Fruit fly (Drosophila melanogaster) whole organism, embryonic: ENCODE measurements around the gene CG5644.
A peak's percentile ranks its signal among the peaks of the same experiment; 100 is the strongest.

Experiments used
- Atf-2 ChIP-seq: fragments of 200-800 bp; sonication (Bioruptor generic); optimal IDR thresholded peaks from 2 replicates; lab custom pipeline; 2016; ENCODE audit warnings: missing biosample characterization, missing genetic modification characterization
- CG10654 ChIP-seq: fragments of 200-800 bp; sonication (Bioruptor generic); optimal IDR thresholded peaks from 2 replicates; lab custom pipeline; 2016; ENCODE audit warnings: missing biosample characterization, missing genetic modification characterization
- CG12219 ChIP-seq: fragments of 200-800 bp; sonication (Bioruptor generic); optimal IDR thresholded peaks from 3 replicates; lab custom pipeline; 2018; ENCODE audit warnings: missing biosample characterization, mild to moderate bottlenecking, missing genetic modification characterization
- CG12299 ChIP-seq: fragments of 200-800 bp; sonication (Bioruptor generic); optimal IDR thresholded peaks from 2 replicates; lab custom pipeline; 2018; ENCODE audit warnings: missing biosample characterization, mild to moderate bottlenecking, missing genetic modification characterization
- CG12391 ChIP-seq: fragments of 200-800 bp; sonication (Bioruptor generic); optimal IDR thresholded peaks from 3 replicates; lab custom pipeline; 2018; ENCODE audit warnings: missing biosample characterization, mild to moderate bottlenecking, missing genetic modification characterization, moderate library complexity
- CG13123 ChIP-seq: fragments of 200-800 bp; sonication (Bioruptor generic); optimal IDR thresholded peaks from 2 replicates; lab custom pipeline; 2016; ENCODE audit warnings: missing biosample characterization, missing genetic modification characterization
- CG15011 ChIP-seq: fragments of 200-800 bp; sonication (Bioruptor generic); optimal IDR thresholded peaks from 3 replicates; lab custom pipeline; 2018; ENCODE audit warnings: missing biosample characterization, mild to moderate bottlenecking, missing genetic modification characterization
- CG16779 ChIP-seq: fragments of 200-800 bp; sonication (Bioruptor generic); IDR thresholded peaks from 2 replicates; pipeline ENCODE4 v1.3.6; 2022; ENCODE audit warnings: missing biosample characterization, missing genetic modification characterization
- CG17328 ChIP-seq: fragments of 200-800 bp; sonication (Bioruptor generic); IDR thresholded peaks from 2 replicates; pipeline ENCODE4 v1.3.6; 2022; ENCODE audit warnings: missing biosample characterization, missing genetic modification characterization
- CG18262 ChIP-seq: fragments of 200-800 bp; optimal IDR thresholded peaks from 3 replicates; lab custom pipeline; 2019; ENCODE audit warnings: missing biosample characterization, mild to moderate bottlenecking, missing genetic modification characterization, moderate library complexity
- CG2712 ChIP-seq: fragments of 200-800 bp; optimal IDR thresholded peaks from 3 replicates; lab custom pipeline; 2019; ENCODE audit warnings: missing biosample characterization, mild to moderate bottlenecking, missing genetic modification characterization, moderate library complexity
- CG2875 ChIP-seq: fragments of 200-800 bp; sonication (Bioruptor generic); optimal IDR thresholded peaks from 2 replicates; lab custom pipeline; 2017; ENCODE audit warnings: missing biosample characterization, mild to moderate bottlenecking, missing genetic modification characterization, missing genetic modification reagents
- CG4360 ChIP-seq: fragments of 200-800 bp; sonication (Bioruptor generic); IDR thresholded peaks from 2 replicates; pipeline ENCODE4 v1.3.6; 2022; ENCODE audit warnings: missing biosample characterization, missing genetic modification characterization
- CG43689 ChIP-seq: fragments of 200-800 bp; sonication (Bioruptor generic); IDR thresholded peaks from 2 replicates; pipeline ENCODE4 v1.3.6; 2022; ENCODE audit warnings: missing biosample characterization, missing genetic modification characterization
- CG4730 ChIP-seq: fragments of 200-800 bp; sonication (Bioruptor generic); IDR thresholded peaks from 2 replicates; pipeline ENCODE4 v1.3.6; 2022; ENCODE audit warnings: missing biosample characterization, missing genetic modification characterization
- CG5180 ChIP-seq: fragments of 200-800 bp; sonication (Bioruptor generic); optimal IDR thresholded peaks from 3 replicates; lab custom pipeline; 2017; ENCODE audit warnings: missing biosample characterization, missing genetic modification characterization, mild to moderate bottlenecking, moderate library complexity, missing genetic modification reagents
- CG7372 ChIP-seq: fragments of 200-800 bp; sonication (Bioruptor generic); IDR thresholded peaks from 2 replicates; pipeline ENCODE4 v1.3.6; 2022; ENCODE audit warnings: missing biosample characterization, missing genetic modification characterization
- CG7745 ChIP-seq: fragments of 200-800 bp; sonication (Bioruptor generic); optimal IDR thresholded peaks from 2 replicates; lab custom pipeline; 2018; ENCODE audit warnings: missing biosample characterization, mild to moderate bottlenecking, missing genetic modification characterization, moderate library complexity
- CG7928 ChIP-seq: fragments of 200-800 bp; sonication (Bioruptor generic); optimal IDR thresholded peaks from 2 replicates; lab custom pipeline; 2017; ENCODE audit warnings: missing biosample characterization, mild to moderate bottlenecking, missing genetic modification characterization
- Dbx ChIP-seq: fragments of 200-800 bp; sonication (Bioruptor generic); IDR thresholded peaks from 3 replicates; pipeline ENCODE4 v1.3.6; 2022; ENCODE audit warnings: missing biosample characterization, missing genetic modification characterization
- Deaf1 ChIP-seq: fragments of 200-800 bp; optimal IDR thresholded peaks from 3 replicates; lab custom pipeline; 2019; ENCODE audit warnings: missing biosample characterization, mild to moderate bottlenecking, missing genetic modification characterization, moderate library complexity
- Doc2 ChIP-seq: fragments of 200-800 bp; sonication (Bioruptor generic); IDR thresholded peaks from 2 replicates; pipeline ENCODE4 v1.3.6; 2022; ENCODE audit warnings: missing biosample characterization, missing genetic modification characterization
- HmgD ChIP-seq: fragments of 200-800 bp; sonication (Bioruptor generic); optimal IDR thresholded peaks from 3 replicates; lab custom pipeline; 2016; ENCODE audit warnings: missing biosample characterization, missing genetic modification characterization
- Hmr ChIP-seq: fragments of 200-800 bp; sonication (Bioruptor generic); optimal IDR thresholded peaks from 3 replicates; lab custom pipeline; 2017; ENCODE audit warnings: mild to moderate bottlenecking, missing biosample characterization, missing genetic modification reagents, missing genetic modification characterization
- Hsf ChIP-seq: fragments of 200-800 bp; sonication (Bioruptor generic); optimal IDR thresholded peaks from 3 replicates; lab custom pipeline; 2016; ENCODE audit warnings: missing biosample characterization, missing genetic modification characterization
- Nf-YB ChIP-seq: fragments of 200-800 bp; sonication (Bioruptor generic); optimal IDR thresholded peaks from 3 replicates; lab custom pipeline; 2019; ENCODE audit warnings: missing biosample characterization, mild to moderate bottlenecking, missing genetic modification characterization, moderate library complexity
- NfI ChIP-seq: fragments of 200-800 bp; sonication (Bioruptor generic); optimal IDR thresholded peaks from 3 replicates; lab custom pipeline; 2018; ENCODE audit warnings: missing biosample characterization, mild to moderate bottlenecking, missing genetic modification characterization, moderate library complexity
- Rfx ChIP-seq: fragments of 200-800 bp; sonication (Bioruptor generic); IDR thresholded peaks from 2 replicates; pipeline ENCODE4 v1.3.6; 2022; ENCODE audit warnings: missing biosample characterization, missing genetic modification characterization
- Rx ChIP-seq: fragments of 200-800 bp; sonication (Bioruptor generic); IDR thresholded peaks from 2 replicates; pipeline ENCODE4 v1.3.6; 2022; ENCODE audit warnings: missing biosample characterization, missing genetic modification characterization
- ash1 ChIP-seq: fragments of 200-800 bp; sonication (Bioruptor generic); optimal IDR thresholded peaks from 2 replicates; lab custom pipeline; 2018; ENCODE audit warnings: missing biosample characterization, mild to moderate bottlenecking, missing genetic modification characterization
- bigmax ChIP-seq: fragments of 200-800 bp; sonication (Bioruptor generic); optimal IDR thresholded peaks from 2 replicates; lab custom pipeline; 2018; ENCODE audit warnings: missing biosample characterization, mild to moderate bottlenecking, missing genetic modification characterization
- cad ChIP-seq: fragments of >200 bp; optimal IDR thresholded peaks from 2 replicates; lab custom pipeline; 2017; ENCODE audit warnings: missing biosample characterization, missing genetic modification characterization
- cas ChIP-seq: fragments of 200-800 bp; sonication (Bioruptor generic); IDR thresholded peaks from 2 replicates; pipeline ENCODE4 v1.3.6; 2022; ENCODE audit warnings: missing biosample characterization, missing genetic modification characterization
- crc ChIP-seq: fragments of 200-800 bp; sonication (Bioruptor generic); optimal IDR thresholded peaks from 2 replicates; lab custom pipeline; 2016; ENCODE audit warnings: missing biosample characterization, missing genetic modification characterization
- crp ChIP-seq, 2 experiments: fragments of 200-800 bp; sonication (Bioruptor generic); optimal IDR thresholded peaks; 2 replicates in 1 of 2; 3 replicates in 1 of 2; lab custom pipeline; 2017; ENCODE audit warnings: missing biosample characterization in 2 of 2, missing genetic modification characterization in 2 of 2, mild to moderate bottlenecking in 1 of 2, moderate library complexity in 1 of 2
- dimm ChIP-seq: fragments of 200-800 bp; sonication (Bioruptor generic); IDR thresholded peaks from 2 replicates; pipeline ENCODE4 v1.3.6; 2022; ENCODE audit warnings: missing biosample characterization, missing genetic modification characterization
- eyg ChIP-seq: fragments of 200-800 bp; sonication (Bioruptor generic); optimal IDR thresholded peaks from 3 replicates; lab custom pipeline; 2016; ENCODE audit warnings: missing biosample characterization, missing genetic modification characterization
- fd3F ChIP-seq: fragments of 200-800 bp; sonication (Bioruptor generic); optimal IDR thresholded peaks from 2 replicates; lab custom pipeline; 2018; ENCODE audit warnings: missing biosample characterization, mild to moderate bottlenecking, missing genetic modification characterization, moderate library complexity
- ftz-f1 ChIP-seq: fragments of 200-800 bp; sonication (Bioruptor generic); optimal IDR thresholded peaks from 2 replicates; lab custom pipeline; 2016; ENCODE audit warnings: missing biosample characterization, missing genetic modification characterization
- grn ChIP-seq: fragments of 200-800 bp; sonication (Bioruptor generic); optimal IDR thresholded peaks from 3 replicates; lab custom pipeline; 2017; ENCODE audit warnings: missing biosample characterization, missing genetic modification characterization
- gt ChIP-seq: fragments of 200-800 bp; sonication (Bioruptor generic); IDR thresholded peaks from 2 replicates; pipeline ENCODE4 v1.3.6; 2022; ENCODE audit warnings: missing biosample characterization, missing genetic modification characterization
- scrt ChIP-seq: fragments of 200-800 bp; sonication (Bioruptor generic); optimal IDR thresholded peaks from 2 replicates; lab custom pipeline; 2018; ENCODE audit warnings: missing biosample characterization, mild to moderate bottlenecking, missing genetic modification characterization, moderate library complexity
- sd ChIP-seq: fragments of 200-800 bp; sonication (Bioruptor generic); optimal IDR thresholded peaks from 3 replicates; lab custom pipeline; 2018; ENCODE audit warnings: missing biosample characterization, mild to moderate bottlenecking, missing genetic modification characterization, moderate library complexity
- sob ChIP-seq: fragments of 200-800 bp; sonication (Bioruptor generic); IDR thresholded peaks from 2 replicates; pipeline ENCODE4 v1.3.6; 2022; ENCODE audit warnings: missing biosample characterization, missing genetic modification characterization
- tap ChIP-seq: fragments of 200-800 bp; optimal IDR thresholded peaks from 3 replicates; lab custom pipeline; 2019; ENCODE audit warnings: missing biosample characterization, mild to moderate bottlenecking, missing genetic modification characterization, moderate library complexity
- tup ChIP-seq: fragments of 200-800 bp; sonication (Bioruptor generic); optimal IDR thresholded peaks from 2 replicates; lab custom pipeline; 2016; ENCODE audit warnings: missing biosample characterization, mild to moderate bottlenecking, missing genetic modification characterization, moderate library complexity
- zf30C ChIP-seq: fragments of 200-800 bp; sonication (Bioruptor generic); optimal IDR thresholded peaks from 3 replicates; lab custom pipeline; 2018; ENCODE audit warnings: missing biosample characterization, mild to moderate bottlenecking, missing genetic modification characterization
- zfh1 ChIP-seq: fragments of 200-800 bp; sonication (Bioruptor generic); IDR thresholded peaks from 3 replicates; pipeline ENCODE4 v1.3.6; 2022; ENCODE audit warnings: missing biosample characterization, missing genetic modification characterization

Gene CG5644

DNA sequence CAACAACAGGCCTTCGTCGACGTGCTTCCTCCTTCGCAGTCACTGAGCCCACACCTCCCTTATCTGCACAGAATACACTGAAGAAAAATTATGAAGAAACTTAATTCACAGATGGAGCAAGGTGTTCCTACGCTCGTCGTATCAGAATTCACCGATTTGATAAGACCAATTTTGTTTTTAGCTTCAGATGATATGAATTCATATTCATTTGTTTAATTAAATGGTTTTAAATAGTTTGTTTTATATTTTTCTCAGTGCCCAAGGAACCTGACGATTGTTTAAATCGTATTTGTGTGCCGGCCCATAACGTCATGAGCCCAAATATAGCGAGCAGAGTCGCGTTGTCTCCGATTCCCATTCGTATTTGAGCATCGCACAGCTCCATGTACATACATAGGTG lies 43.9 kb upstream of the CG5644 start (continued):
- no peak for TF ChIP-seq CG7745 (tag; lab: Kevin White, UChicago)
- TF ChIP-seq cas, result no peak
- TF ChIP-seq CG12391, result peak; percentile 78
- no peak for TF ChIP-seq Nf-YB (GFP tag; lab: Kevin White, UChicago)
- 0 out of 2 replicates have a peak, but pooled peaks have one; percentile 5 for TF ChIP-seq Rx (GFP tag; lab: Robert Waterston, UW)
- TF ChIP-seq Deaf1 (tag; lab: Kevin White, UChicago), result peak; percentile 45
- TF ChIP-seq CG5180 (GFP tag; lab: Kevin White, UChicago), result no peak

DNA sequence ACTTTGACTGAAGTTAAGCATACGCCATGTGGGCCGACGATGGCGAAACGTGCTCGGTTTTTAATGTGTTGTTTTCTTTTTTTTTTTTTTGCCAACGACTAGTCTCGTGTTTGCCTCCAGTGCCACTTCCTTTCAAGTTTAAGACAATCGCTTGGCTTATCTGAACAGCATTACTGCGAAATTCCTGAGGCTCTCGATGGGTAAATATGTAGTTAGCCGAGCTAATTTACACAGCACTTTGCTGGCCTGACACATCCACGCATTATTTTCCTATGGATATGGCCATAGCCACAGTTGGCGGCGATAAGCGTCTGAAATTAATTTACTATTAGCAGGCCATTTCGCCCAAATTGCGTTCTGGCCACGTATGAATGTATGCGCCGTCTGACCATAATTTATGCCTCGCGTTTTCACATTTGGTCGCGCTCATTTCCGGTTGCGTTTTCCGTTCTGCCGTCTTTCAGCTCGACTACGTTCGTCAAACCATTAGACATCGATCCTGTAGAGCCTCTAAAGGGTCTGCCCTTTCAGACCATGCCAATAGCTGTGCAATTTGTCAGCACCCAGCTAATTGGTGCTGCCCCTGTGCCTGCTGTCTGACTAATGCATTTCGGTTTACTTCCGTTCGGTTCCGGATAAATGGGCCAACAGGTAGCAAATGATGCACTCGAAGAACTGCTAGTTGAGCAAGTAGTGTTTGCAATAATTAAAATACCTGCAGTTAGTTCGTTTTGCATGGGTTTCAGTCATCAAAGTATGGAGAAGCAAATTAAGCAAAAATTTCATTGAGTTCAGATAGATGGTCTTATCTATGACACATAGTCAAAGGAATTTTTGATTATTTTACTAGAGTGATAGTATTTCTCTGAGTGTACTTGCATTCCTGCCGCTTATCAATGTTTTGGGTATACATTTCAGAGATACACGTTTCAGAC lies 41.0 kb upstream of the CG5644 start:
- TF ChIP-seq tap, result no peak
- no peak for TF ChIP-seq CG12299 (tag; lab: Kevin White, UChicago)
- peak; percentile 34 for TF ChIP-seq Hmr
- TF ChIP-seq cad (GFP tag; lab: Kevin White, UChicago), result no peak
- no peak for TF ChIP-seq fd3F (GFP tag; lab: Kevin White, UChicago)
- no peak for TF ChIP-seq CG15011 (GFP tag; lab: Kevin White, UChicago)
- no peak for TF ChIP-seq CG43689 (GFP tag; lab: Robert Waterston, UW)
- TF ChIP-seq tup (GFP tag; lab: Kevin White, UChicago), result peak; percentile 8
- no peak for TF ChIP-seq ash1 (GFP tag; lab: Kevin White, UChicago)
- peak; percentile 50; the same call in 1 of the 3 replicates for TF ChIP-seq zfh1
- no peak for TF ChIP-seq CG16779
- no peak for TF ChIP-seq crp (GFP tag; optimal IDR thresholded peaks at IDR 0.05; lab: Kevin White, UChicago)
- TF ChIP-seq CG7928 (GFP tag; lab: Kevin White, UChicago), result no peak
- no peak for TF ChIP-seq CG17328
- peak; percentile 50; the same call in 1 of the 2 replicates for TF ChIP-seq Rfx (GFP tag; lab: Robert Waterston, UW)
- TF ChIP-seq CG10654, result no peak
- TF ChIP-seq CG4360 (GFP tag; lab: Robert Waterston, UW), result no peak
- TF ChIP-seq sd (tag; lab: Kevin White, UChicago), result peak; percentile 6
- 0 out of 3 replicates have a peak, but pooled peaks have one; percentile 17 for TF ChIP-seq Dbx (GFP tag; lab: Robert Waterston, UW)
- no peak for TF ChIP-seq CG2712 (tag; lab: Kevin White, UChicago)
- 0 out of 2 replicates have a peak, but pooled peaks have one; percentile 15 for TF ChIP-seq CG7372 (GFP tag; lab: Robert Waterston, UW)
- TF ChIP-seq CG13123, result no peak
- TF ChIP-seq Doc2 (GFP tag; lab: Robert Waterston, UW), result no peak
- TF ChIP-seq dimm, result no peak
- TF ChIP-seq CG2875 (GFP tag; lab: Kevin White, UChicago), result no peak
- no peak for TF ChIP-seq eyg
- TF ChIP-seq ftz-f1, result no peak
- no peak for TF ChIP-seq CG18262
- TF ChIP-seq bigmax (GFP tag; lab: Kevin White, UChicago), result no peak
- no peak for TF ChIP-seq CG12219 (GFP tag; lab: Kevin White, UChicago)
- no peak for TF ChIP-seq gt (GFP tag; lab: Robert Waterston, UW)
- no peak for TF ChIP-seq crc (GFP tag; lab: Kevin White, UChicago)
- TF ChIP-seq NfI (GFP tag; lab: Kevin White, UChicago), result no peak
- no peak for TF ChIP-seq Hsf
- no peak for TF ChIP-seq grn (GFP tag; lab: Kevin White, UChicago)
- no peak for TF ChIP-seq CG4730 (GFP tag; lab: Robert Waterston, UW)
- no peak for TF ChIP-seq sob
- no peak for TF ChIP-seq HmgD
- TF ChIP-seq Deaf1 (tag; lab: Kevin White, UChicago), result no peak
- TF ChIP-seq zf30C (GFP tag; lab: Kevin White, UChicago), result peak; percentile 79
- no peak for TF ChIP-seq Atf-2 (GFP tag; lab: Kevin White, UChicago)
- TF ChIP-seq scrt (GFP tag; lab: Kevin White, UChicago), result no peak
